Fruit fly (Drosophila melanogaster) whole organism, embryonic: ENCODE measurements around the gene puc.

Experiments
- ATbp ChIP-seq: fragments of 200-800 bp; sonication (Bioruptor generic); optimal IDR thresholded peaks from 2 replicates; lab custom pipeline; 2017; ENCODE audit warnings: missing biosample characterization, mild to moderate bottlenecking, missing genetic modification characterization, missing genetic modification reagents
- Awh ChIP-seq: fragments of 200-800 bp; sonication (Bioruptor generic); IDR thresholded peaks from 2 replicates; pipeline ENCODE4, ENCODE4 v1.3.6; 2022; ENCODE audit warnings: missing biosample characterization, missing genetic modification characterization
- B-H1 ChIP-seq: fragments of 200-800 bp; sonication (Bioruptor generic); IDR thresholded peaks from 3 replicates; pipeline ENCODE4 v1.3.6; 2022; ENCODE audit warnings: missing biosample characterization, missing genetic modification characterization
- CG11560 ChIP-seq: fragments of 200-800 bp; sonication (Bioruptor generic); IDR thresholded peaks from 3 replicates; pipeline ENCODE4 v1.3.6; 2022; ENCODE audit warnings: missing biosample characterization, missing genetic modification characterization
- CG11696 ChIP-seq: fragments of 200-800 bp; sonication (Bioruptor generic); IDR thresholded peaks from 2 replicates; pipeline ENCODE4 v1.3.6; 2022; ENCODE audit warnings: missing biosample characterization, missing genetic modification characterization
- CG13775 ChIP-seq: fragments of 200-800 bp; sonication (Bioruptor generic); optimal IDR thresholded peaks from 3 replicates; lab custom pipeline; 2017; ENCODE audit warnings: missing biosample characterization, mild to moderate bottlenecking, missing genetic modification characterization
- CG14441 ChIP-seq: fragments of 200-800 bp; sonication (Bioruptor generic); IDR thresholded peaks from 2 replicates; pipeline ENCODE4 v1.3.6; 2022; ENCODE audit warnings: missing biosample characterization, missing genetic modification characterization
- CG15601 ChIP-seq: fragments of 200-800 bp; sonication (Bioruptor generic); optimal IDR thresholded peaks from 3 replicates; lab custom pipeline; 2019; ENCODE audit warnings: missing biosample characterization, mild to moderate bottlenecking, missing genetic modification characterization, moderate library complexity
- CG1603 ChIP-seq: fragments of 200-800 bp; sonication (Bioruptor generic); optimal IDR thresholded peaks from 2 replicates; lab custom pipeline; 2019; ENCODE audit warnings: missing biosample characterization, mild to moderate bottlenecking, missing genetic modification characterization, moderate library complexity
- CG16815 ChIP-seq: fragments of 200-800 bp; sonication (Bioruptor generic); optimal IDR thresholded peaks from 3 replicates; lab custom pipeline; 2017; ENCODE audit warnings: missing biosample characterization, mild to moderate bottlenecking, missing genetic modification characterization
- CG17359 ChIP-seq: fragments of 200-800 bp; sonication (Bioruptor generic); optimal IDR thresholded peaks from 3 replicates; lab custom pipeline; 2018; ENCODE audit warnings: missing biosample characterization, mild to moderate bottlenecking, missing genetic modification characterization, moderate library complexity
- CG18619 ChIP-seq: fragments of 200-800 bp; sonication (Bioruptor generic); optimal IDR thresholded peaks from 3 replicates; lab custom pipeline; 2017; ENCODE audit warnings: missing biosample characterization, mild to moderate bottlenecking, missing genetic modification characterization
- CG32767 ChIP-seq: fragments of 200-800 bp; sonication (Bioruptor generic); IDR thresholded peaks from 2 replicates; pipeline ENCODE4 v1.3.6; 2022; ENCODE audit warnings: missing biosample characterization, missing genetic modification characterization
- CG6689 ChIP-seq: fragments of 200-800 bp; sonication (Bioruptor generic); IDR thresholded peaks from 2 replicates; pipeline ENCODE4 v1.3.6; 2022; ENCODE audit warnings: missing biosample characterization, missing genetic modification characterization
- CG7372 ChIP-seq: fragments of 200-800 bp; sonication (Bioruptor generic); IDR thresholded peaks from 2 replicates; pipeline ENCODE4 v1.3.6; 2022; ENCODE audit warnings: missing biosample characterization, missing genetic modification characterization
- CG8388 ChIP-seq: fragments of 200-800 bp; sonication (Bioruptor generic); optimal IDR thresholded peaks from 2 replicates; lab custom pipeline; 2019; ENCODE audit warnings: missing biosample characterization, mild to moderate bottlenecking, missing genetic modification characterization, moderate library complexity
- CG9876 ChIP-seq: fragments of 200-800 bp; sonication (Bioruptor generic); optimal IDR thresholded peaks from 2 replicates; lab custom pipeline; 2016; ENCODE audit warnings: missing biosample characterization, missing genetic modification characterization
- Chrac-16 ChIP-seq: fragments of 200-800 bp; sonication (Bioruptor generic); optimal IDR thresholded peaks from 3 replicates; lab custom pipeline; 2016; ENCODE audit warnings: missing biosample characterization, missing genetic modification characterization
- CoRest ChIP-seq: fragments of 200-800 bp; sonication (Bioruptor generic); optimal IDR thresholded peaks from 3 replicates; lab custom pipeline; 2018; ENCODE audit warnings: missing biosample characterization, mild to moderate bottlenecking, missing genetic modification characterization, moderate library complexity
- D19A ChIP-seq: fragments of 200-800 bp; optimal IDR thresholded peaks from 3 replicates; lab custom pipeline; 2019; ENCODE audit warnings: missing biosample characterization, mild to moderate bottlenecking, missing genetic modification characterization, moderate library complexity
- Dp ChIP-seq: fragments of 200-800 bp; sonication (Bioruptor generic); optimal IDR thresholded peaks from 2 replicates; lab custom pipeline; 2018; ENCODE audit warnings: missing biosample characterization, mild to moderate bottlenecking, missing genetic modification characterization, moderate library complexity
- E2f1 ChIP-seq: fragments of 200-800 bp; sonication (Bioruptor generic); IDR thresholded peaks from 2 replicates; pipeline ENCODE4 v1.3.6; 2022; ENCODE audit warnings: missing biosample characterization, missing genetic modification characterization
- Hey ChIP-seq: fragments of 200-800 bp; sonication (Bioruptor generic); optimal IDR thresholded peaks from 3 replicates; lab custom pipeline; 2018; ENCODE audit warnings: missing biosample characterization, mild to moderate bottlenecking, missing genetic modification characterization
- Lhr ChIP-seq: fragments of 200-800 bp; sonication (Bioruptor generic); optimal IDR thresholded peaks from 3 replicates; lab custom pipeline; 2017; ENCODE audit warnings: mild to moderate bottlenecking, missing biosample characterization, missing genetic modification reagents, missing genetic modification characterization
- Oli ChIP-seq: fragments of 200-800 bp; sonication (Bioruptor generic); optimal IDR thresholded peaks from 2 replicates; lab custom pipeline; 2018; ENCODE audit warnings: missing biosample characterization, mild to moderate bottlenecking, missing genetic modification characterization, moderate library complexity
- Ptx1 ChIP-seq: fragments of 200-800 bp; sonication (Bioruptor generic); IDR thresholded peaks from 2 replicates; pipeline ENCODE4 v1.3.6; 2022; ENCODE audit warnings: missing biosample characterization, missing genetic modification characterization
- Rx ChIP-seq: fragments of 200-800 bp; sonication (Bioruptor generic); IDR thresholded peaks from 2 replicates; pipeline ENCODE4 v1.3.6; 2022; ENCODE audit warnings: missing biosample characterization, missing genetic modification characterization
- Sox100B ChIP-seq: fragments of 200-800 bp; sonication (Bioruptor generic); optimal IDR thresholded peaks from 3 replicates; lab custom pipeline; 2018; ENCODE audit warnings: missing biosample characterization, mild to moderate bottlenecking, missing genetic modification characterization
- Sox102F ChIP-seq: fragments of 200-800 bp; sonication (Bioruptor generic); optimal IDR thresholded peaks from 2 replicates; lab custom pipeline; 2018; ENCODE audit warnings: missing biosample characterization, mild to moderate bottlenecking, missing genetic modification characterization, moderate library complexity
- Usf ChIP-seq: fragments of 200-800 bp; sonication (Bioruptor generic); optimal IDR thresholded peaks from 2 replicates; lab custom pipeline; 2017; ENCODE audit warnings: missing genotype, missing biosample characterization, missing genetic modification characterization
- danr ChIP-seq: fragments of 200-800 bp; sonication (Bioruptor generic); IDR thresholded peaks from 2 replicates; pipeline ENCODE4 v1.3.6; 2022; ENCODE audit warnings: missing biosample characterization, missing genetic modification characterization
- ems ChIP-seq: fragments of 200-800 bp; sonication (Bioruptor generic); optimal IDR thresholded peaks from 3 replicates; lab custom pipeline; 2016; ENCODE audit warnings: missing biosample characterization, missing genetic modification characterization
- esg ChIP-seq: fragments of 200-800 bp; sonication (Bioruptor generic); conservative IDR thresholded peaks from 2 replicates; pipeline ENCODE4 v1.3.6; 2022; ENCODE audit warnings: missing biosample characterization, missing genetic modification characterization
- fru ChIP-seq: fragments of >200 bp; optimal IDR thresholded peaks from 2 replicates; lab custom pipeline; 2017
- gcm2 ChIP-seq: fragments of 200-800 bp; sonication (Bioruptor generic); optimal IDR thresholded peaks from 2 replicates; lab custom pipeline; 2016; ENCODE audit warnings: missing biosample characterization, missing genetic modification characterization
- gfzf ChIP-seq: fragments of 200-800 bp; sonication (Bioruptor generic); optimal IDR thresholded peaks from 2 replicates; lab custom pipeline; 2016; ENCODE audit warnings: missing biosample characterization, mild to moderate bottlenecking, missing genetic modification characterization, moderate library complexity
- grn ChIP-seq: fragments of 200-800 bp; sonication (Bioruptor generic); optimal IDR thresholded peaks from 3 replicates; lab custom pipeline; 2017; ENCODE audit warnings: missing biosample characterization, missing genetic modification characterization
- jigr1 ChIP-seq: fragments of 200-800 bp; sonication (Bioruptor generic); IDR thresholded peaks from 3 replicates; pipeline ENCODE4 v1.3.6; 2022; ENCODE audit warnings: missing biosample characterization, missing genetic modification characterization
- nmo ChIP-seq: fragments of 200-800 bp; sonication (Bioruptor generic); optimal IDR thresholded peaks from 2 replicates; lab custom pipeline; 2018; ENCODE audit warnings: missing biosample characterization, mild to moderate bottlenecking, missing genetic modification characterization, moderate library complexity
- pb ChIP-seq: fragments of 200-800 bp; sonication (Bioruptor generic); optimal IDR thresholded peaks from 3 replicates; lab custom pipeline; 2016; ENCODE audit warnings: missing biosample characterization, missing genetic modification characterization
- pfk ChIP-seq: fragments of 200-800 bp; sonication (Bioruptor generic); optimal IDR thresholded peaks from 2 replicates; lab custom pipeline; 2018; ENCODE audit warnings: missing biosample characterization, mild to moderate bottlenecking, missing genetic modification characterization, moderate library complexity
- run ChIP-seq: fragments of 200-800 bp; sonication (Bioruptor generic); optimal IDR thresholded peaks from 3 replicates; lab custom pipeline; 2018; ENCODE audit warnings: missing biosample characterization, mild to moderate bottlenecking, missing genetic modification characterization
- shn ChIP-seq: fragments of 200-800 bp; sonication (Bioruptor generic); optimal IDR thresholded peaks from 3 replicates; lab custom pipeline; 2016; ENCODE audit warnings: missing biosample characterization, missing genetic modification characterization
- sob ChIP-seq: fragments of 200-800 bp; sonication (Bioruptor generic); IDR thresholded peaks from 2 replicates; pipeline ENCODE4 v1.3.6; 2022; ENCODE audit warnings: missing biosample characterization, missing genetic modification characterization
- tin ChIP-seq: fragments of 200-800 bp; sonication (Bioruptor generic); optimal IDR thresholded peaks from 3 replicates; lab custom pipeline; 2016; ENCODE audit warnings: missing biosample characterization, missing genetic modification characterization
- trem ChIP-seq: fragments of 200-800 bp; optimal IDR thresholded peaks from 3 replicates; lab custom pipeline; 2019; ENCODE audit warnings: missing biosample characterization, mild to moderate bottlenecking, missing genetic modification characterization, moderate library complexity
- ttk ChIP-seq: fragments of 200-800 bp; sonication (Bioruptor generic); IDR thresholded peaks from 2 replicates; pipeline ENCODE4 v2.1.2; 2022; ENCODE audit warnings: missing biosample characterization, missing genetic modification characterization
- unpg ChIP-seq: fragments of 200-800 bp; sonication (Bioruptor generic); optimal IDR thresholded peaks from 3 replicates; lab custom pipeline; 2018; ENCODE audit warnings: missing biosample characterization, mild to moderate bottlenecking, missing genetic modification characterization, moderate library complexity
- wor ChIP-seq: fragments of 200-800 bp; sonication (Bioruptor generic); IDR thresholded peaks from 2 replicates; pipeline ENCODE4 v1.3.6; 2022; ENCODE audit warnings: missing biosample characterization, missing genetic modification characterization
- zfh1 ChIP-seq: fragments of 200-800 bp; sonication (Bioruptor generic); IDR thresholded peaks from 3 replicates; pipeline ENCODE4 v1.3.6; 2022; ENCODE audit warnings: missing biosample characterization, missing genetic modification characterization

The puc gene

dm6 chr3R:8171489-8172161, 66.5 kb downstream of the puc start (continued):
- peak; percentile 56 for TF ChIP-seq ttk
- TF ChIP-seq grn, result peak; percentile 11
- no peak for TF ChIP-seq CG11696
- TF ChIP-seq CoRest (tag; lab: Kevin White, UChicago), result peak; percentile 30
- peak; percentile 36 for TF ChIP-seq CG16815 (GFP tag; lab: Kevin White, UChicago)
- TF ChIP-seq E2f1 (GFP tag; lab: Robert Waterston, UW), result peak; percentile 50; the same call in 1 of the 2 replicates
- no peak for TF ChIP-seq Lhr (GFP tag; lab: Kevin White, UChicago)
- peak; percentile 26 for TF ChIP-seq D19A (tag; lab: Kevin White, UChicago)
- peak; percentile 72 for TF ChIP-seq Sox102F (GFP tag; lab: Kevin White, UChicago)
- no peak for TF ChIP-seq gfzf (GFP tag; lab: Kevin White, UChicago)
- 0 out of 2 replicates have a peak, but pooled peaks have one; percentile 7 for TF ChIP-seq danr (GFP tag; lab: Robert Waterston, UW)
- TF ChIP-seq jigr1 (GFP tag; lab: Robert Waterston, UW), result no peak
- no peak for TF ChIP-seq fru (lab: Kevin White, UChicago)
- 0 out of 2 replicates have a peak, but pooled peaks have one; percentile 27 for TF ChIP-seq CG32767 (GFP tag; lab: Robert Waterston, UW)
- peak; percentile 40; the same call in 1 of the 2 replicates for TF ChIP-seq Rx
- peak; percentile 21 for TF ChIP-seq shn (GFP tag; lab: Kevin White, UChicago)
- peak; percentile 48 for TF ChIP-seq ATbp (GFP tag; lab: Kevin White, UChicago)
- TF ChIP-seq CG7372 (GFP tag; lab: Robert Waterston, UW), result no peak
- peak; percentile 1 for TF ChIP-seq gcm2
- no peak for TF ChIP-seq pfk (GFP tag; lab: Kevin White, UChicago)
- TF ChIP-seq Dp (GFP tag; lab: Kevin White, UChicago), result no peak
- peak; percentile 14 for TF ChIP-seq ems (GFP tag; lab: Kevin White, UChicago)
- TF ChIP-seq trem (tag; lab: Kevin White, UChicago), result no peak
- peak; percentile 73 for TF ChIP-seq Ptx1 (GFP tag; lab: Robert Waterston, UW)
- TF ChIP-seq Oli, result peak; percentile 63
- peak; percentile 42 for TF ChIP-seq CG8388
- TF ChIP-seq zfh1 (GFP tag; lab: Robert Waterston, UW), result peak; percentile 44; the same call in 1 of the 3 replicates
- no peak for TF ChIP-seq CG18619 (GFP tag; lab: Kevin White, UChicago)
- TF ChIP-seq wor, result peak; percentile 22; the same call in 1 of the 2 replicates
- TF ChIP-seq CG15601 (tag; lab: Kevin White, UChicago), result no peak
- TF ChIP-seq unpg (GFP tag; lab: Kevin White, UChicago), result peak; percentile 61
- TF ChIP-seq CG17359 (tag; lab: Kevin White, UChicago), result peak; percentile 47
- peak; percentile 70 for TF ChIP-seq CG1603 (tag; lab: Kevin White, UChicago)
- TF ChIP-seq Sox100B, result peak; percentile 33
- TF ChIP-seq nmo (GFP tag; lab: Kevin White, UChicago), result peak; percentile 40
- TF ChIP-seq tin (GFP tag; lab: Kevin White, UChicago), result peak; percentile 47
- no peak for TF ChIP-seq CG9876 (GFP tag; lab: Kevin White, UChicago)
- TF ChIP-seq B-H1 (GFP tag; lab: Robert Waterston, UW), result peak; percentile 30; the same call in 2 of the 3 replicates
- TF ChIP-seq Hey (tag; lab: Kevin White, UChicago), result no peak
- TF ChIP-seq esg (GFP tag; lab: Robert Waterston, UW), result peak; percentile 32; the same call in 1 of the 2 replicates
- TF ChIP-seq Chrac-16 (GFP tag; lab: Kevin White, UChicago), result peak; percentile 56
- no peak for TF ChIP-seq run (tag; lab: Kevin White, UChicago)
- no peak for TF ChIP-seq Usf (GFP tag; lab: Kevin White, UChicago)
- 0 out of 2 replicates have a peak, but pooled peaks have one; percentile 14 for TF ChIP-seq CG6689 (GFP tag; lab: Robert Waterston, UW)
- TF ChIP-seq CG11560 (tag; lab: Robert Waterston, UW), result no peak
- TF ChIP-seq pb, result no peak
- peak; percentile 41; the same call in 1 of the 2 replicates for TF ChIP-seq CG14441 (GFP tag; lab: Robert Waterston, UW)
- TF ChIP-seq CG13775, result peak; percentile 41
- peak; percentile 31; the same call in 1 of the 2 replicates for TF ChIP-seq sob (GFP tag; lab: Robert Waterston, UW)
- TF ChIP-seq Awh (GFP tag; lab: Robert Waterston, UW), result no peak
